Worm (Caenorhabditis elegans) whole organism, young adult: ENCODE data around the gene srt-63.

ENCODE experiments used
- B0336.3 ChIP-seq: fragments of 200-800 bp; sonication (Bioruptor generic); IDR thresholded peaks from 2 replicates; pipeline ENCODE4 v1.3.6; 2022; ENCODE audit warnings: missing genetic modification characterization, missing compliant biosample characterization
- F10E7.11 ChIP-seq: sonication (generic microtip); optimal IDR thresholded peaks from 2 replicates; lab custom pipeline; 2017; ENCODE audit warnings: mild to moderate bottlenecking, missing genetic modification characterization, moderate library complexity, missing compliant biosample characterization
- F22D6.2 ChIP-seq: sonication (generic microtip); optimal IDR thresholded peaks from 2 replicates; lab custom pipeline; 2016; ENCODE audit warnings: mild to moderate bottlenecking, missing genetic modification characterization, missing compliant biosample characterization
- F23B12.7 ChIP-seq: sonication (generic microtip); optimal IDR thresholded peaks from 2 replicates; lab custom pipeline; 2017; ENCODE audit warnings: missing genetic modification characterization, mild to moderate bottlenecking, missing compliant biosample characterization, antibody characterized with exemption, moderate library complexity; ENCODE audit not compliant: insufficient read depth
- F33H1.4 ChIP-seq: fragments of 200-800 bp; sonication (Bioruptor generic); IDR thresholded peaks from 2 replicates; pipeline ENCODE4 v1.3.6; 2022; ENCODE audit warnings: missing genetic modification reagents, missing genetic modification characterization, missing compliant biosample characterization
- F39B2.1 ChIP-seq: fragments of 200-800 bp; sonication (Bioruptor generic); IDR thresholded peaks from 2 replicates; pipeline ENCODE4 v1.3.6; 2022; ENCODE audit warnings: missing genetic modification reagents, missing genetic modification characterization, missing compliant biosample characterization
- K12H6.12 ChIP-seq: fragments of 200-800 bp; sonication (Bioruptor generic); optimal IDR thresholded peaks from 2 replicates; lab custom pipeline; 2018; ENCODE audit warnings: mild to moderate bottlenecking, missing genetic modification characterization, missing compliant biosample characterization
- aptf-3 ChIP-seq: fragments of 200-800 bp; sonication (Bioruptor generic); IDR thresholded peaks from 2 replicates; pipeline ENCODE4 v1.3.6; 2022; ENCODE audit warnings: missing genetic modification characterization, missing compliant biosample characterization
- bed-1 ChIP-seq: fragments of 200-800 bp; sonication (Bioruptor generic); IDR thresholded peaks from 2 replicates; pipeline ENCODE4 v1.3.6; 2022; ENCODE audit warnings: missing genetic modification reagents, missing genetic modification characterization, missing compliant biosample characterization
- bed-2 ChIP-seq: fragments of 200-800 bp; sonication (Bioruptor generic); IDR thresholded peaks from 2 replicates; pipeline ENCODE4 v1.3.6; 2022; ENCODE audit warnings: missing genetic modification reagents, missing genetic modification characterization, missing compliant biosample characterization
- ceh-58 ChIP-seq: fragments of 200-800 bp; sonication (Bioruptor generic); IDR thresholded peaks from 2 replicates; pipeline ENCODE4 v1.3.6; 2022; ENCODE audit warnings: missing genetic modification characterization, missing compliant biosample characterization
- ceh-79 ChIP-seq: sonication (generic microtip); optimal IDR thresholded peaks from 2 replicates; lab custom pipeline; 2017; ENCODE audit warnings: mild to moderate bottlenecking, missing genetic modification characterization, missing compliant biosample characterization
- dox-1 ChIP-seq: fragments of 200-800 bp; sonication (Bioruptor generic); IDR thresholded peaks from 2 replicates; pipeline ENCODE4 v1.3.6; 2022; ENCODE audit warnings: missing genetic modification reagents, missing genetic modification characterization, missing compliant biosample characterization
- egrh-3 ChIP-seq: fragments of 200-800 bp; sonication (Bioruptor generic); IDR thresholded peaks from 2 replicates; pipeline ENCODE4 v1.3.6; 2022; ENCODE audit warnings: missing genetic modification reagents, missing genetic modification characterization, missing compliant biosample characterization
- fkh-3 ChIP-seq: sonication (generic microtip); optimal IDR thresholded peaks from 2 replicates; lab custom pipeline; 2016; ENCODE audit warnings: mild to moderate bottlenecking, missing genetic modification characterization, missing compliant biosample characterization
- hlh-12 ChIP-seq: sonication (generic microtip); optimal IDR thresholded peaks from 2 replicates; lab custom pipeline; 2016; ENCODE audit warnings: missing genetic modification characterization, missing compliant biosample characterization
- hlh-26 ChIP-seq: fragments of 200-800 bp; sonication (Bioruptor generic); conservative IDR thresholded peaks from 2 replicates; pipeline ENCODE4 v1.3.6; 2022; ENCODE audit warnings: missing genetic modification reagents, missing genetic modification characterization, missing compliant biosample characterization
- hrde-1 ChIP-seq: sonication (generic microtip); optimal IDR thresholded peaks from 2 replicates; lab custom pipeline; 2016; ENCODE audit warnings: missing genetic modification characterization, mild to moderate bottlenecking, missing compliant biosample characterization, moderate library complexity, missing genotype, missing genetic modification reagents, borderline replicate concordance
- lin-35 ChIP-seq, 3 experiments: fragments of 150-350 bp in 2 of 3; sonication (generic microtip) in 1 of 3; optimal IDR thresholded peaks; 2 replicates each; lab custom pipeline; 2014 to 2018; ENCODE audit warnings: missing biosample characterization in 3 of 3, missing genetic modification characterization in 3 of 3, missing genetic modification reagents in 3 of 3
- lin-40 ChIP-seq: sonication (generic microtip); optimal IDR thresholded peaks from 2 replicates; lab custom pipeline; 2016; ENCODE audit warnings: missing genetic modification characterization, mild to moderate bottlenecking, missing compliant biosample characterization, missing genotype, missing genetic modification reagents
- lin-54 ChIP-seq: fragments of 200-800 bp; sonication (Bioruptor generic); optimal IDR thresholded peaks from 2 replicates; lab custom pipeline; 2018; ENCODE audit warnings: mild to moderate bottlenecking, missing genetic modification characterization, missing compliant biosample characterization
- lsy-27 ChIP-seq: sonication (generic microtip); optimal IDR thresholded peaks from 2 replicates; lab custom pipeline; 2017; ENCODE audit warnings: missing genetic modification characterization, mild to moderate bottlenecking, missing compliant biosample characterization, antibody characterized with exemption, missing genotype, borderline replicate concordance; ENCODE audit not compliant: insufficient read depth
- madf-3 ChIP-seq: fragments of 200-800 bp; sonication (Bioruptor generic); IDR thresholded peaks from 2 replicates; pipeline ENCODE4 v1.3.6; 2022; ENCODE audit warnings: missing genetic modification reagents, missing genetic modification characterization, missing compliant biosample characterization
- mcd-1 ChIP-seq: fragments of 200-800 bp; sonication (Bioruptor generic); IDR thresholded peaks from 2 replicates; pipeline ENCODE4 v1.3.6; 2022; ENCODE audit warnings: missing genetic modification reagents, missing genetic modification characterization, missing compliant biosample characterization
- mel-28 ChIP-seq: sonication (generic microtip); optimal IDR thresholded peaks from 2 replicates; lab custom pipeline; 2016; ENCODE audit warnings: borderline replicate concordance, mild to moderate bottlenecking, missing genetic modification characterization, missing compliant biosample characterization
- mxl-1 ChIP-seq: sonication (generic microtip); optimal IDR thresholded peaks from 2 replicates; lab custom pipeline; 2016; ENCODE audit warnings: missing genetic modification characterization, missing compliant biosample characterization
- rcor-1 ChIP-seq: fragments of 200-800 bp; sonication (Bioruptor generic); IDR thresholded peaks from 2 replicates; pipeline ENCODE4 v1.3.6; 2022; ENCODE audit warnings: missing genetic modification reagents, missing genetic modification characterization, missing compliant biosample characterization
- repo-1 ChIP-seq: sonication (generic microtip); optimal IDR thresholded peaks from 2 replicates; lab custom pipeline; 2017; ENCODE audit warnings: mild to moderate bottlenecking, missing genetic modification characterization, missing compliant biosample characterization
- snpc-4 ChIP-seq, 5 experiments: fragments of 150-350 bp in 1 of 5; sonication (generic microtip) in 4 of 5; optimal IDR thresholded peaks; 2 replicates each; lab custom pipeline; 2014 to 2018; ENCODE audit warnings: missing genetic modification characterization in 5 of 5, missing biosample characterization in 3 of 5, antibody characterized with exemption in 2 of 5, mild to moderate bottlenecking in 2 of 5, missing compliant biosample characterization in 2 of 5, missing genotype in 2 of 5, moderate library complexity in 2 of 5, missing genetic modification reagents in 1 of 5
- sptf-2 ChIP-seq: fragments of 200-800 bp; sonication (Bioruptor generic); optimal IDR thresholded peaks from 2 replicates; lab custom pipeline; 2018; ENCODE audit warnings: mild to moderate bottlenecking, missing genetic modification characterization, missing compliant biosample characterization
- ztf-25 ChIP-seq: fragments of 200-800 bp; sonication (Bioruptor generic); IDR thresholded peaks from 2 replicates; pipeline ENCODE4 v1.3.6; 2022; ENCODE audit warnings: missing genetic modification reagents, missing genetic modification characterization, missing compliant biosample characterization
- ztf-26 ChIP-seq: sonication (generic microtip); optimal IDR thresholded peaks from 2 replicates; lab custom pipeline; 2017; ENCODE audit warnings: missing genetic modification characterization, missing compliant biosample characterization
- ztf-28 ChIP-seq: fragments of 200-800 bp; sonication (Bioruptor generic); IDR thresholded peaks from 2 replicates; pipeline ENCODE4 v1.3.6; 2022; ENCODE audit warnings: missing genetic modification reagents, missing genetic modification characterization, missing compliant biosample characterization

The srt-63 gene

DNA sequence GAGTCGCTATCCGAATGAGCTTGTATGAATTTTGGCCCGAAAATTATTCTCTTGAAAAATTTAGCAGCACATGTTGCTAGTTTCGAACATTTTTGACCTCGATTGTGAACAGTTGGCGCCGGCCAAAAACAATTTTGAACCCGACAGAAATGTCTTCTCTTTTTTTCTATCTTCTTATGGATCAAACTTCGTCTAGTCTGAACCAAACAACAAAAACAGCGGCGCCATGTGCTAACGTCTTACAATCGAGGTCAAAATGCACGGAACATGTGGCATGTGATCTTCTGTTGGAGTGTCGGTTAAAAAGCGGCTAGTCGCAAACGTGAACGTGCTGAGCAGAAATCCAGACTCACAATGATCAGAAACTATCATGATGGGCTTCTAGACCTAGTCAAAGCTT lies 20.2 kb upstream of the srt-63 start:
- no peak for TF ChIP-seq B0336.3 (GFP tag; lab: Robert Waterston, UW)
- TF ChIP-seq K12H6.12: peak; percentile 9

DNA sequence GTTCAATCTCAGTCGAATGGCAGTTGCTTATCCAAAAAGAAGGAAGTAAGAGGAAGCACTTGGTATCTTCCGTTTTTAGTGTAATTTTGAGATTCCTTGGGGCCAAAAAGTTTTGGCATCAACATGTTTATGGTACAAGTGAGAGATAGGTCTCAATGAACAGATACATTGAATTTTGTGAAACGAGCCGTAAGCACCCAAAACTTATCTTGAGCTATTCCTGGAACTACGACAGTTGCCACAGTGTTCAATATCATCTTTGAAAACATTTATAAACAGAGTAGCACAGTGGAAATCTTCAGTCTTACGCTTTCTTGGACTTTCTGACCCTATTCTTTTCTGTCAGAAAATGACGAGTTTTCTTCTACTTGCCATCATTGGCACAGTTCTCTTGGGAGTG lies 19.1 kb upstream of the srt-63 start, which contains the start of gene T28A11.3:
Gene T28A11.3, plus strand, starts transcription at position 301 of the 400 bp plus-strand sequence.
- no peak for TF ChIP-seq mcd-1
- TF ChIP-seq egrh-3 (GFP tag; lab: Robert Waterston, UW): no peak
- no peak for TF ChIP-seq lsy-27 (tag; lab: Kevin White, UChicago)
- no peak for TF ChIP-seq F10E7.11 (tag; lab: Kevin White, UChicago)
- TF ChIP-seq F39B2.1: no peak
- TF ChIP-seq dox-1 (GFP tag; lab: Robert Waterston, UW): no peak
- no peak for TF ChIP-seq madf-3 (GFP tag; lab: Robert Waterston, UW)
- TF ChIP-seq sptf-2 (GFP tag; lab: Kevin White, UChicago): no peak
- TF ChIP-seq lin-35 (GFP tag; optimal IDR thresholded peaks at IDR 0.05; lab: Kevin White, UChicago): no peak
- no peak for TF ChIP-seq bed-1 (GFP tag; lab: Robert Waterston, UW)
- no peak for TF ChIP-seq ztf-28 (GFP tag; lab: Robert Waterston, UW)
- TF ChIP-seq ztf-26: no peak
- no peak for TF ChIP-seq ztf-25
- TF ChIP-seq rcor-1: no peak
- TF ChIP-seq hlh-12 (tag; lab: Kevin White, UChicago): no peak
- TF ChIP-seq F33H1.4 (GFP tag; lab: Robert Waterston, UW): no peak
- TF ChIP-seq ceh-79 (tag; lab: Kevin White, UChicago): no peak
- TF ChIP-seq mxl-1 (tag; lab: Kevin White, UChicago): no peak

DNA sequence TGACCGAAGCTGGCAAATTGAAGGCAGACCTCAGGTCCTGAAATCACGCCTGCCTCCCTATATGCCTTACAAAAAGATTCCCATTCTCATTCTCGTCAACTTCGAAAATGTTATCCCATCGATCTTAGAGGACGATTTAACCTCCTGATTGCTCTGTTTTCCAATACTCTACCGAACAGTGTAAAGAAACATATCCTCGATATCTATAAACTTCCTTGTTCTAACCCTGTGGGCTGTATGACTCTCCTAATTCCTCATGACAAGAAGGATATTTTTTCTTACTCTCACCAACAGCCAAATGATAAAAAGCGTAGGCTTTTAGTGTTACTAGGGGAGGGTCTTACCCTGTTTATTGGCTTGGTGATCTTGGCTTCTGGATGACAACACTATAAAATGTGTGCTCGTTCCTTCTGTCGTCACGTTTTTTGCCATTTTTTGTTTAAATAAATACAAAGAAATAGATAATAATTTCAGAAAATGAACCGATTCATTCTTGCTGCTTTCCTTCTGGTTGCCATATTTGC lies 17.7 kb upstream of the srt-63 start, which contains the start of gene T28A11.4:
Gene T28A11.4, plus strand, starts transcription at position 474 of the 524 bp plus-strand sequence.
- TF ChIP-seq lin-40 (tag; lab: Kevin White, UChicago): no peak

DNA sequence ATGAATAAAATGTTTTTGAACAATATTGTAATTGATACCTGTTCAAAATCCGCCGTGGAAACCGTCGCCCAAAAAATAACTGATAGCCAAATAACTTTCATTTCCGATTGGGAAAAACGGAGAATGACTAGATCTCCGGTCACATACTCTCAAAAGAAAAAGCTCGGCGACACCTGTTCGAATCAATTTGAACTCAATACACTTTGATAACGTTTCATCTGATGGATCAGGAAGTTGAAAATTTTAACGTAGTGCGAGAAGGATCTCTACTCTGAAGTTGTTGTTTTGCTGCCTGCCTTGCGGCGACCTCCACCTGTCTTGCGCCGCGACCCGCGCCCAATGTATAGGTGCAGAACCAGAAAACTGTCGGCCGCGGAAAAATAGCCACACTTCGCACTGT lies 17.2 kb upstream of the srt-63 start, which contains the start of gene T28A11.20:
Gene T28A11.20, minus strand, starts transcription at position 101 of the 400 bp plus-strand sequence.
- TF ChIP-seq ceh-58 (no peak), F22D6.2 (no peak), lin-54 (GFP tag; lab: Kevin White, UChicago) (no peak), snpc-4 (GFP tag; optimal IDR thresholded peaks at IDR 0.05; lab: Kevin White, UChicago) (no peak), snpc-4 (tag; optimal IDR thresholded peaks at IDR 0.05; lab: Kevin White, UChicago) (no peak), rcor-1 (no peak), repo-1 (tag; lab: Kevin White, UChicago) (no peak)

DNA sequence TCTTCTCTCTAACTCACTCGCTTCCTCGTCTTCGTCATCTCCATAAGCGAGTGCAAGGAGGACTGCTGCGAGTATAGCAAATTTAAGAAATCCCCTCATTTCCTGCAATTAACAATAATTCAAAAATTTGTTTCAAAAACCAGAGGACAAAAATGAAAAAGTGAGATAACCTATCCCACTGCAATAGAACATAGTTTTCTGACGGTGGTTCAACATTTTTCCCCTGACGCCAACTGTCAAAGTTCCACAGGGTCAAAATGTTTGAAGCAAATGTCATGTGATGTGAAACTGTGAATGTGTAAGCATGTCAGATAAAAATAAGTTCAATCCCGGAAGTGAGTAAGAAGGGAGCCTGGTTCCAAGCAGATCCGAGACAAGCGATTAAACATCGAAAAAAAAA lies 13.5 kb upstream of the srt-63 start, which contains the start of gene T28A11.19:
Gene T28A11.19, minus strand, starts transcription at position 108 of the 400 bp plus-strand sequence.
- no peak for TF ChIP-seq F23B12.7 (tag; lab: Kevin White, UChicago)
- no peak for TF ChIP-seq hrde-1 (tag; lab: Kevin White, UChicago)
- TF ChIP-seq lin-54 (GFP tag; lab: Kevin White, UChicago): no peak
- TF ChIP-seq repo-1 (tag; lab: Kevin White, UChicago): no peak
- no peak for TF ChIP-seq hlh-26 (GFP tag; lab: Robert Waterston, UW)
- TF ChIP-seq mel-28 (tag; lab: Kevin White, UChicago): no peak
- TF ChIP-seq bed-2: no peak
- TF ChIP-seq fkh-3 (tag; lab: Kevin White, UChicago): no peak
- TF ChIP-seq aptf-3 (GFP tag; lab: Robert Waterston, UW): no peak
